Worm (Caenorhabditis elegans) whole organism, L4 larva: ENCODE measurements around the gene cdc-73.

Experiments used
- R02D3.7 ChIP-seq: fragments of 150-350 bp; sonication (generic microtip); optimal IDR thresholded peaks from 3 replicates; lab custom pipeline; 2014; ENCODE audit warnings: missing biosample characterization, missing genetic modification characterization
- ama-1 ChIP-seq: fragments of 150-350 bp; optimal IDR thresholded peaks from 2 replicates; lab custom pipeline; 2014; ENCODE audit warnings: inconsistent platforms, mixed read lengths
- ces-1 ChIP-seq: fragments of 150-350 bp; sonication (generic microtip); optimal IDR thresholded peaks from 4 replicates; lab custom pipeline; 2014; ENCODE audit warnings: missing biosample characterization, missing genetic modification reagents, missing genetic modification characterization
- dmd-9 ChIP-seq: fragments of 200-800 bp; sonication (Bioruptor generic); IDR thresholded peaks from 2 replicates; pipeline ENCODE4 v1.3.6; 2022; ENCODE audit warnings: missing genetic modification reagents, missing genetic modification characterization, missing compliant biosample characterization
- egl-27 ChIP-seq: sonication (generic microtip); optimal IDR thresholded peaks from 3 replicates; lab custom pipeline; 2017; ENCODE audit warnings: missing biosample characterization, missing genetic modification reagents, missing genetic modification characterization
- lin-39 ChIP-seq: fragments of 150-350 bp; optimal IDR thresholded peaks from 2 replicates; lab custom pipeline; 2014; ENCODE audit warnings: missing biosample characterization, missing genetic modification reagents, missing genetic modification characterization
- nhr-10 ChIP-seq: fragments of 150-350 bp; optimal IDR thresholded peaks from 2 replicates; lab custom pipeline; 2014; ENCODE audit warnings: missing biosample characterization, missing genetic modification characterization
- nhr-237 ChIP-seq: sonication (generic microtip); optimal IDR thresholded peaks from 2 replicates; lab custom pipeline; 2017; ENCODE audit warnings: missing biosample characterization, missing genetic modification characterization
- nhr-25 ChIP-seq: sonication (generic microtip); optimal IDR thresholded peaks from 2 replicates; lab custom pipeline; 2017; ENCODE audit warnings: missing genetic modification characterization, mild to moderate bottlenecking, missing compliant biosample characterization, antibody characterized with exemption, moderate library complexity, borderline replicate concordance; ENCODE audit not compliant: insufficient read depth
- nhr-6 ChIP-seq: fragments of 150-350 bp; optimal IDR thresholded peaks from 2 replicates; lab custom pipeline; 2014; ENCODE audit warnings: missing biosample characterization, missing genetic modification characterization
- rbr-2 ChIP-seq: sonication (generic microtip); optimal IDR thresholded peaks from 2 replicates; lab custom pipeline; 2016; ENCODE audit warnings: missing genotype, missing genetic modification characterization, missing compliant biosample characterization

DNA sequence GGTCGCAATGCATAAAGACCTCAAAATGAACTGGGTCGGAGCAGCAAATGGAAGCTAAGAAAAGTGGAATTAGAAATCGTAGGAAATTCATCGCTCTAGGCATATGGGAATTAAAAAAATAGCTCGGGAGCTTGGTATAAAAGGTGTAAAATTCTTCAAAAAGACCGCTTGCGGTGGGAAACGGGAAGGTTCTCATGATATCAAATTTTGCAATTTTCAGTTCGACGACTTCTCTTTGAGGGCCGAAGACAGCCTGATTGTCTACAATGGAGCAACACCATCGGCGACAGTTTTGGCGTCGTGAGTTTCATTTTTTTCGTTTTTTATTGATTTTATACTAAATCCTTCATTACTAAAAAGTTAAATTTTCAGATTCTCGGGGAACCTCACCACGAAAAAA is 43.9 kb upstream of the cdc-73 start, which contains the start of gene F47C12.8:
- TF ChIP-seq egl-27 (tag; lab: Kevin White, UChicago) (no peak), nhr-237 (tag; lab: Kevin White, UChicago) (no peak), rbr-2 (tag; lab: Kevin White, UChicago) (no peak), nhr-25 (tag; lab: Kevin White, UChicago) (no peak), ama-1 (lab: Kevin White, UChicago) (no peak), lin-39 (tag; lab: Kevin White, UChicago) (no peak), R02D3.7 (no peak), ces-1 (GFP tag; lab: Kevin White, UChicago) (no peak), nhr-6 (no peak), nhr-10 (tag; lab: Kevin White, UChicago) (no peak), dmd-9 (GFP tag; lab: Robert Waterston, UW) (no peak)
